Fruit fly (Drosophila melanogaster): Measurements from ENCODE around the gene CG4849.

The CG4849 gene

dm6 chr3R:27948421-27948906 lies 14.8 kb upstream of the CG4849 start, which contains the start of gene Gp93 (continued):
- TF ChIP-seq CG17385 (GFP tag; optimal IDR thresholded peaks at IDR 0.05) (peak; percentile 44), Xbp1 (GFP tag; optimal IDR thresholded peaks at IDR 0.05) (peak; percentile 98), Dip2 (GFP tag; IDR thresholded peaks at IDR 0.05) (no peak), unpg (GFP tag; optimal IDR thresholded peaks at IDR 0.05) (peak; percentile 59), wor (GFP tag; IDR thresholded peaks at IDR 0.05) (0 out of 2 replicates have a peak, but pooled peaks have one; percentile 19), ATbp (GFP tag; optimal IDR thresholded peaks at IDR 0.05) (peak; percentile 26), CG34376 (GFP tag; optimal IDR thresholded peaks at IDR 0.05) (peak; percentile 70), sima (GFP tag; optimal IDR thresholded peaks at IDR 0.05) (no peak), CG12769 (tag; optimal IDR thresholded peaks at IDR 0.05) (no peak), ase (GFP tag; IDR thresholded peaks at IDR 0.05) (no peak), CG15514 (GFP tag; optimal IDR thresholded peaks at IDR 0.05) (peak; percentile 13), CG30431 (GFP tag; optimal IDR thresholded peaks at IDR 0.05) (peak; percentile 29), wek (GFP tag; optimal IDR thresholded peaks at IDR 0.05) (no peak), CG6654 (GFP tag; optimal IDR thresholded peaks at IDR 0.05) (no peak), dmrt11E (tag; optimal IDR thresholded peaks at IDR 0.05) (peak; percentile 69), jigr1 (GFP tag; IDR thresholded peaks at IDR 0.05) (no peak), zen (tag; optimal IDR thresholded peaks at IDR 0.05) (peak; percentile 33), bsh (GFP tag; optimal IDR thresholded peaks at IDR 0.05) (peak; percentile 20 to 53), Eip74EF (GFP tag; optimal IDR thresholded peaks at IDR 0.05) (no peak), CG12391 (tag; optimal IDR thresholded peaks at IDR 0.05) (peak; percentile 71), Hr39 (optimal IDR thresholded peaks at IDR 0.05) (no peak), CG14441 (GFP tag; IDR thresholded peaks at IDR 0.05) (peak; percentile 66), Blimp-1 (GFP tag; optimal IDR thresholded peaks at IDR 0.05) (no peak), ems (GFP tag; optimal IDR thresholded peaks at IDR 0.05) (peak; percentile 41), CG2202 (tag; optimal IDR thresholded peaks at IDR 0.05) (no peak), CG10274 (GFP tag; optimal IDR thresholded peaks at IDR 0.05) (no peak), Atf-2 (GFP tag; optimal IDR thresholded peaks at IDR 0.05) (no peak), CG8765 (GFP tag; IDR thresholded peaks at IDR 0.05) (peak; percentile 34; the same call in 1 of the 2 replicates), cg (GFP tag; optimal IDR thresholded peaks at IDR 0.05) (no peak), sqz (GFP tag; optimal IDR thresholded peaks at IDR 0.05) (peak; percentile 95), Dll (GFP tag; IDR thresholded peaks at IDR 0.05; ENCODE audit: partially characterized antibody) (0 out of 4 replicates have a peak, but pooled peaks have one; percentile 49), CG32772 (GFP tag; IDR thresholded peaks at IDR 0.05) (peak; percentile 74), crol (GFP tag; IDR thresholded peaks at IDR 0.05) (no peak), Gug (GFP tag; IDR thresholded peaks at IDR 0.05) (peak; percentile 35; the same call in 2 of the 4 replicates), CG1647 (GFP tag; optimal IDR thresholded peaks at IDR 0.05) (no peak), eyg (GFP tag; optimal IDR thresholded peaks at IDR 0.05) (no peak), CG11247 (GFP tag; IDR thresholded peaks at IDR 0.05) (peak; percentile 64), CG9437 (GFP tag; optimal IDR thresholded peaks at IDR 0.05) (peak; percentile 31), Tbp (GFP tag; optimal IDR thresholded peaks at IDR 0.05) (no peak), wdn (GFP tag; IDR thresholded peaks at IDR 0.05) (0 out of 2 replicates have a peak, but pooled peaks have one; percentile 5), CG34224 (GFP tag; IDR thresholded peaks at IDR 0.05; ENCODE audit: partially characterized antibody) (peak; percentile 26; the same call in 1 of the 3 replicates), cato (GFP tag; optimal IDR thresholded peaks at IDR 0.05; ENCODE audit: borderline replicate concordance) (peak; percentile 3), esg (GFP tag; conservative IDR thresholded peaks at IDR 0.05) (peak; percentile 32; the same call in 1 of the 2 replicates), ab (GFP tag; optimal IDR thresholded peaks at IDR 0.05) (no peak), CG10431 (GFP tag; optimal IDR thresholded peaks at IDR 0.05) (no peak), tll (GFP tag; optimal IDR thresholded peaks at IDR 0.05) (no peak), CG43689 (GFP tag; IDR thresholded peaks at IDR 0.05) (no peak), Jarid2 (GFP tag; optimal IDR thresholded peaks at IDR 0.05) (peak; percentile 72), pan (optimal IDR thresholded peaks at IDR 0.05) (no peak), pan (GFP tag; optimal IDR thresholded peaks at IDR 0.05 in 1 of 2, IDR thresholded peaks at IDR 0.05 in 1 of 2) (peak in 1 of 2 experiments; percentile 67)
